Worm (Caenorhabditis elegans) whole organism, L1 larva: Measurements from ENCODE around the gene F55A11.6.

ENCODE experiments used
- C04F5.9 ChIP-seq: sonication (generic microtip); optimal IDR thresholded peaks from 2 replicates; lab custom pipeline; 2016; ENCODE audit warnings: missing genetic modification characterization, missing compliant biosample characterization
- C34B4.2 ChIP-seq: sonication (generic microtip); optimal IDR thresholded peaks from 2 replicates; lab custom pipeline; 2017; ENCODE audit warnings: mild to moderate bottlenecking, missing genetic modification characterization, missing compliant biosample characterization
- blmp-1 ChIP-seq: fragments of 150-350 bp; optimal IDR thresholded peaks from 2 replicates; lab custom pipeline; 2014; ENCODE audit warnings: missing biosample characterization, missing genetic modification characterization
- ceh-90 ChIP-seq: sonication (generic microtip); optimal IDR thresholded peaks from 2 replicates; lab custom pipeline; 2016; ENCODE audit warnings: missing genetic modification characterization, missing compliant biosample characterization
- efl-1 ChIP-seq, 4 experiments: fragments of 150-350 bp; optimal IDR thresholded peaks in 3 of 4; peaks in 1 of 4; 1 replicate in 1 of 4; 2 replicates in 3 of 4; lab custom pipeline; 2014; ENCODE audit warnings: missing biosample characterization in 2 of 4, missing genetic modification characterization in 2 of 4, missing genetic modification reagents in 2 of 4
- egl-13 ChIP-seq: sonication (generic microtip); optimal IDR thresholded peaks from 2 replicates; lab custom pipeline; 2016; ENCODE audit warnings: missing genotype, missing genetic modification reagents, missing genetic modification characterization, missing compliant biosample characterization
- elt-2 ChIP-seq: sonication (generic microtip); optimal IDR thresholded peaks from 2 replicates; lab custom pipeline; 2016; ENCODE audit warnings: missing genetic modification characterization, mild to moderate bottlenecking, inconsistent platforms, missing compliant biosample characterization, missing genetic modification reagents
- elt-3 ChIP-seq, 6 experiments: fragments of 150-350 bp in 1 of 6; sonication (generic microtip); optimal IDR thresholded peaks; 2 replicates each; lab custom pipeline; 2017 to 2018; ENCODE audit warnings: missing biosample characterization in 6 of 6, missing genetic modification characterization in 6 of 6, inconsistent platforms in 1 of 6
- ets-5 ChIP-seq: fragments of 200-800 bp; sonication (Bioruptor generic); IDR thresholded peaks from 2 replicates; pipeline ENCODE4 v1.3.6; 2022; ENCODE audit warnings: missing genetic modification characterization, missing compliant biosample characterization
- grh-1 ChIP-seq: fragments of 200-800 bp; sonication (Bioruptor generic); IDR thresholded peaks from 2 replicates; pipeline ENCODE4 v1.3.6; 2022; ENCODE audit warnings: missing genetic modification reagents, missing genetic modification characterization, missing compliant biosample characterization
- hlh-17 ChIP-seq: fragments of 200-800 bp; sonication (Bioruptor generic); optimal IDR thresholded peaks from 2 replicates; lab custom pipeline; 2018; ENCODE audit warnings: missing genetic modification characterization, mild to moderate bottlenecking, missing compliant biosample characterization, moderate library complexity, borderline replicate concordance
- irx-1 ChIP-seq: sonication (generic microtip); optimal IDR thresholded peaks from 2 replicates; lab custom pipeline; 2016; ENCODE audit warnings: missing genetic modification characterization, missing compliant biosample characterization
- jun-1 ChIP-seq: fragments of 150-350 bp; optimal IDR thresholded peaks from 2 replicates; lab custom pipeline; 2014; ENCODE audit warnings: missing biosample characterization, missing genetic modification reagents, missing genetic modification characterization
- lin-13 ChIP-seq: fragments of 150-350 bp; optimal IDR thresholded peaks from 2 replicates; lab custom pipeline; 2014; ENCODE audit warnings: missing biosample characterization, missing genetic modification reagents, missing genetic modification characterization
- lin-14 ChIP-seq: fragments of 200-800 bp; sonication (Bioruptor generic); optimal IDR thresholded peaks from 2 replicates; lab custom pipeline; 2018; ENCODE audit warnings: mild to moderate bottlenecking, missing genetic modification characterization, moderate library complexity, missing compliant biosample characterization
- lin-15B ChIP-seq: fragments of 150-350 bp; sonication (generic microtip); optimal IDR thresholded peaks from 3 replicates; lab custom pipeline; 2014; ENCODE audit warnings: missing biosample characterization, missing genetic modification characterization
- lin-35 ChIP-seq, 2 experiments: fragments of 150-350 bp; optimal IDR thresholded peaks; 2 replicates each; lab custom pipeline; 2014; ENCODE audit warnings: missing biosample characterization in 2 of 2, missing genetic modification characterization in 2 of 2, missing genetic modification reagents in 2 of 2
- lir-3 ChIP-seq: sonication (generic microtip); optimal IDR thresholded peaks from 2 replicates; lab custom pipeline; 2016; ENCODE audit warnings: mild to moderate bottlenecking, missing genetic modification characterization, moderate library complexity, missing compliant biosample characterization; ENCODE audit not compliant: poor library complexity
- lsy-2 ChIP-seq, 2 experiments: fragments of 150-350 bp; optimal IDR thresholded peaks; 2 replicates each; lab custom pipeline; 2014; ENCODE audit warnings: missing biosample characterization in 2 of 2, missing genetic modification characterization in 2 of 2
- mab-9 ChIP-seq: fragments of 200-800 bp; sonication (Bioruptor generic); IDR thresholded peaks from 2 replicates; pipeline ENCODE4 v1.3.6; 2022; ENCODE audit warnings: missing genetic modification reagents, missing genetic modification characterization, missing compliant biosample characterization
- mdl-1 ChIP-seq, 2 experiments: fragments of 150-350 bp; optimal IDR thresholded peaks; 2 replicates each; lab custom pipeline; 2014 to 2017; ENCODE audit warnings: missing biosample characterization in 2 of 2, missing genetic modification characterization in 2 of 2, inconsistent platforms in 1 of 2
- nhr-12 ChIP-seq: sonication (generic microtip); optimal IDR thresholded peaks from 2 replicates; lab custom pipeline; 2017; ENCODE audit warnings: missing biosample characterization, missing genetic modification characterization
- nhr-19 ChIP-seq: fragments of 200-800 bp; sonication (Bioruptor generic); conservative IDR thresholded peaks from 2 replicates; pipeline ENCODE4 v1.3.6; 2022; ENCODE audit warnings: missing genetic modification characterization, missing compliant biosample characterization
- nhr-20 ChIP-seq: sonication (generic microtip); optimal IDR thresholded peaks from 2 replicates; lab custom pipeline; 2016; ENCODE audit warnings: mild to moderate bottlenecking, missing genetic modification characterization, missing compliant biosample characterization
- nhr-47 ChIP-seq: sonication (generic microtip); optimal IDR thresholded peaks from 2 replicates; lab custom pipeline; 2016; ENCODE audit warnings: mild to moderate bottlenecking, missing genetic modification characterization, moderate library complexity, missing compliant biosample characterization
- nhr-71 ChIP-seq: sonication (generic microtip); optimal IDR thresholded peaks from 2 replicates; lab custom pipeline; 2016; ENCODE audit warnings: mild to moderate bottlenecking, missing genetic modification characterization, moderate library complexity, missing compliant biosample characterization
- nhr-85 ChIP-seq: sonication (generic microtip); peaks from one replicate; lab custom pipeline; 2016; ENCODE audit warnings: missing genetic modification characterization, inconsistent platforms, missing compliant biosample characterization
- pag-3 ChIP-seq: sonication (generic microtip); optimal IDR thresholded peaks from 2 replicates; lab custom pipeline; 2017; ENCODE audit warnings: missing genetic modification characterization, mild to moderate bottlenecking, missing compliant biosample characterization, antibody characterized with exemption, borderline replicate concordance; ENCODE audit not compliant: insufficient read depth
- rnt-1 ChIP-seq: sonication (generic microtip); optimal IDR thresholded peaks from 2 replicates; lab custom pipeline; 2016; ENCODE audit warnings: mild to moderate bottlenecking, missing genetic modification characterization, moderate library complexity, missing compliant biosample characterization
- snpc-4 ChIP-seq: fragments of 150-350 bp; optimal IDR thresholded peaks from 2 replicates; lab custom pipeline; 2014; ENCODE audit warnings: missing biosample characterization, missing genetic modification characterization
- snu-23 ChIP-seq: sonication (generic microtip); optimal IDR thresholded peaks from 2 replicates; lab custom pipeline; 2016; ENCODE audit warnings: missing genetic modification characterization, missing compliant biosample characterization
- sox-4 ChIP-seq: sonication (generic microtip); optimal IDR thresholded peaks from 2 replicates; lab custom pipeline; 2016; ENCODE audit warnings: missing genetic modification characterization, missing compliant biosample characterization
- swsn-7 ChIP-seq: sonication (generic microtip); optimal IDR thresholded peaks from 2 replicates; lab custom pipeline; 2016; ENCODE audit warnings: missing genetic modification characterization, missing compliant biosample characterization
- tbx-2 ChIP-seq: sonication (generic microtip); optimal IDR thresholded peaks from 2 replicates; lab custom pipeline; 2016; ENCODE audit warnings: missing genetic modification characterization, missing compliant biosample characterization
- unc-130 ChIP-seq: fragments of 150-350 bp; optimal IDR thresholded peaks from 2 replicates; lab custom pipeline; 2017; ENCODE audit warnings: missing biosample characterization, missing genetic modification characterization, inconsistent platforms
- unc-30 ChIP-seq: sonication (generic microtip); optimal IDR thresholded peaks from 2 replicates; lab custom pipeline; 2017; ENCODE audit warnings: missing biosample characterization, missing genetic modification characterization
- vab-15 ChIP-seq: sonication (generic microtip); optimal IDR thresholded peaks from 2 replicates; lab custom pipeline; 2017; ENCODE audit warnings: missing genotype, mild to moderate bottlenecking, missing genetic modification characterization, missing compliant biosample characterization
- ztf-4 ChIP-seq: fragments of 150-350 bp; optimal IDR thresholded peaks from 2 replicates; lab custom pipeline; 2014; ENCODE audit warnings: missing biosample characterization, missing genetic modification characterization

The F55A11.6 gene

ce11 chrV:11796343-11796742, 19.7 kb downstream of the F55A11.6 start:
- TF ChIP-seq nhr-85 (tag; lab: Kevin White, UChicago) (peak; percentile 91), sox-4 (tag; lab: Kevin White, UChicago) (no peak), hlh-17 (GFP tag; lab: Kevin White, UChicago) (no peak), nhr-71 (peak; percentile 59), lin-15B (tag; lab: Kevin White, UChicago) (no peak), tbx-2 (peak; percentile 51), snu-23 (GFP tag; lab: Kevin White, UChicago) (peak; percentile 30), ceh-90 (tag; lab: Kevin White, UChicago) (no peak), blmp-1 (tag; lab: Kevin White, UChicago) (peak; percentile 28), elt-3 (tag; optimal IDR thresholded peaks at IDR 0.05; lab: Kevin White, UChicago) (peak in 5 of 6 experiments; percentile 30 to 90 (median 51)), lin-35 (GFP tag; optimal IDR thresholded peaks at IDR 0.05; lab: Kevin White, UChicago) (peak in 1 of 2 experiments; percentile 31), lin-14 (GFP tag; lab: Kevin White, UChicago) (peak; percentile 34), grh-1 (GFP tag; lab: Robert Waterston, UW) (0 out of 2 replicates have a peak, but pooled peaks have one; percentile 18), ztf-4 (tag; lab: Kevin White, UChicago) (no peak), nhr-19 (peak; percentile 46), unc-130 (peak; percentile 39), lir-3 (tag; lab: Kevin White, UChicago) (peak; percentile 1), mab-9 (GFP tag; lab: Robert Waterston, UW) (no peak), nhr-20 (tag; lab: Kevin White, UChicago) (peak; percentile 60), lsy-2 (tag; optimal IDR thresholded peaks at IDR 0.05; lab: Kevin White, UChicago) (peak in 1 of 2 experiments; percentile 58), snpc-4 (tag; lab: Kevin White, UChicago) (no peak)
- TF ChIP-seq, all 84 proteins: peak for 14

ce11 chrV:11797272-11797855, 20.7 kb downstream of the F55A11.6 start:
- TF ChIP-seq nhr-85 (tag; lab: Kevin White, UChicago), result peak; percentile 46
- TF ChIP-seq nhr-20 (tag; lab: Kevin White, UChicago), result peak; percentile 46
- TF ChIP-seq efl-1 (optimal IDR thresholded peaks at IDR 0.05; lab: Kevin White, UChicago), result no peak
- peak in 1 of 2 experiments; percentile 93 for TF ChIP-seq efl-1 (GFP tag; optimal IDR thresholded peaks at IDR 0.05 in 1 of 2; lab: Kevin White, UChicago)
- peak; percentile 60 for TF ChIP-seq blmp-1 (tag; lab: Kevin White, UChicago)
- no peak for TF ChIP-seq nhr-12 (tag; lab: Kevin White, UChicago)
- TF ChIP-seq lin-14 (GFP tag; lab: Kevin White, UChicago), result peak; percentile 27
- no peak for TF ChIP-seq lin-13 (GFP tag; lab: Kevin White, UChicago)

ce11 chrV:11798320-11798719, 21.7 kb downstream of the F55A11.6 start:
- TF ChIP-seq nhr-85 (tag; lab: Kevin White, UChicago), result peak; percentile 74
- TF ChIP-seq egl-13 (tag; lab: Kevin White, UChicago), result no peak
- TF ChIP-seq snu-23 (GFP tag; lab: Kevin White, UChicago), result peak; percentile 21
- peak in 1 of 6 experiments; percentile 19 for TF ChIP-seq elt-3 (tag; optimal IDR thresholded peaks at IDR 0.05; lab: Kevin White, UChicago)
- no peak for TF ChIP-seq efl-1 (optimal IDR thresholded peaks at IDR 0.05; lab: Kevin White, UChicago)
- TF ChIP-seq efl-1 (GFP tag; optimal IDR thresholded peaks at IDR 0.05 in 1 of 2; lab: Kevin White, UChicago), result peak in 1 of 2 experiments; percentile 80
- TF ChIP-seq nhr-12 (tag; lab: Kevin White, UChicago), result no peak
- peak; percentile 24 for TF ChIP-seq lin-14 (GFP tag; lab: Kevin White, UChicago)
- TF ChIP-seq lir-3 (tag; lab: Kevin White, UChicago), result peak; percentile 20
- peak; percentile 73 for TF ChIP-seq nhr-71
- no peak for TF ChIP-seq unc-30 (tag; lab: Kevin White, UChicago)
- peak; percentile 26; the same call in 1 of the 2 replicates for TF ChIP-seq nhr-19
- peak; percentile 77 for TF ChIP-seq pag-3 (tag; lab: Kevin White, UChicago)
- TF ChIP-seq nhr-20 (tag; lab: Kevin White, UChicago), result peak; percentile 67
- TF ChIP-seq elt-2 (tag; lab: Kevin White, UChicago), result no peak
- peak in 1 of 2 experiments; percentile 53 for TF ChIP-seq lin-35 (GFP tag; optimal IDR thresholded peaks at IDR 0.05; lab: Kevin White, UChicago)

ce11 chrV:11799252-11799822, 22.7 kb downstream of the F55A11.6 start:
- TF ChIP-seq lir-3 (tag; lab: Kevin White, UChicago) (peak; percentile 41), snu-23 (GFP tag; lab: Kevin White, UChicago) (peak; percentile 76), mdl-1 (tag; optimal IDR thresholded peaks at IDR 0.05; lab: Kevin White, UChicago) (peak in 1 of 2 experiments; percentile 96), vab-15 (tag; lab: Kevin White, UChicago) (peak; percentile 56), irx-1 (tag; lab: Kevin White, UChicago) (peak; percentile 38), lin-14 (GFP tag; lab: Kevin White, UChicago) (peak; percentile 89), nhr-85 (tag; lab: Kevin White, UChicago) (peak; percentile 99), ets-5 (no peak), mab-9 (GFP tag; lab: Robert Waterston, UW) (peak; percentile 58; the same call in 1 of the 2 replicates), nhr-71 (peak; percentile 93), nhr-47 (tag; lab: Kevin White, UChicago) (peak; percentile 76), lin-13 (GFP tag; lab: Kevin White, UChicago) (peak; percentile 41), nhr-19 (peak; percentile 82), jun-1 (tag; lab: Kevin White, UChicago) (peak; percentile 24), rnt-1 (no peak), C04F5.9 (tag; lab: Kevin White, UChicago) (no peak), blmp-1 (tag; lab: Kevin White, UChicago) (peak; percentile 80), C34B4.2 (tag; lab: Kevin White, UChicago) (no peak), lsy-2 (tag; optimal IDR thresholded peaks at IDR 0.05; lab: Kevin White, UChicago) (peak; percentile 21 to 53), lin-15B (tag; lab: Kevin White, UChicago) (no peak), swsn-7 (tag; lab: Kevin White, UChicago) (peak; percentile 23)
